Worm (Caenorhabditis elegans) whole organism, L3 larva: Measurements from ENCODE around the gene npr-31.

Source experiments
- ama-1 ChIP-seq: fragments of 150-350 bp; optimal IDR thresholded peaks from 2 replicates; lab custom pipeline; 2018
- egl-27 ChIP-seq: sonication (generic microtip); optimal IDR thresholded peaks from 4 replicates; lab custom pipeline; 2017; ENCODE audit warnings: missing biosample characterization, missing genetic modification reagents, missing genetic modification characterization
- elt-2 ChIP-seq: sonication (generic microtip); optimal IDR thresholded peaks from 2 replicates; lab custom pipeline; 2016; ENCODE audit warnings: missing genetic modification reagents, mild to moderate bottlenecking, missing genetic modification characterization, missing compliant biosample characterization
- mml-1 ChIP-seq: fragments of 150-350 bp; sonication (generic microtip); optimal IDR thresholded peaks from 3 replicates; lab custom pipeline; 2014; ENCODE audit warnings: missing biosample characterization, missing genetic modification characterization
- nhr-11 ChIP-seq: fragments of 150-350 bp; optimal IDR thresholded peaks from 2 replicates; lab custom pipeline; 2014; ENCODE audit warnings: missing biosample characterization, missing genetic modification characterization

ce11 chrII:7183493-7184272, 39.3 kb downstream of the npr-31 start, which contains the start of gene pdl-1:
- TF ChIP-seq ama-1 (lab: Kevin White, UChicago) (peak; percentile 69), egl-27 (tag; lab: Kevin White, UChicago) (no peak), elt-2 (tag; lab: Kevin White, UChicago) (peak; percentile 36), mml-1 (tag; lab: Kevin White, UChicago) (no peak), nhr-11 (no peak)
